Worm (Caenorhabditis elegans) whole organism, mixed stage, embryonic: ENCODE results near the gene C44H4.4.

Source experiments
- M03D4.4 ChIP-seq: sonication (generic microtip); optimal IDR thresholded peaks from 2 replicates; lab custom pipeline; 2017; ENCODE audit warnings: mild to moderate bottlenecking, missing genetic modification characterization, missing compliant biosample characterization
- ceh-39 ChIP-seq: fragments of 150-350 bp; optimal IDR thresholded peaks from 2 replicates; lab custom pipeline; 2014; ENCODE audit warnings: missing biosample characterization, missing genetic modification characterization
- ceh-43 ChIP-seq: fragments of 200-800 bp; sonication (Bioruptor generic); optimal IDR thresholded peaks from 2 replicates; lab custom pipeline; 2018; ENCODE audit warnings: mild to moderate bottlenecking, missing genetic modification characterization, moderate library complexity, missing compliant biosample characterization
- ceh-83 ChIP-seq: fragments of 200-800 bp; sonication (Bioruptor generic); optimal IDR thresholded peaks from 2 replicates; lab custom pipeline; 2018; ENCODE audit warnings: mild to moderate bottlenecking, missing genetic modification characterization, missing compliant biosample characterization
- ces-1 ChIP-seq: fragments of 150-350 bp; optimal IDR thresholded peaks from 2 replicates; lab custom pipeline; 2014; ENCODE audit warnings: missing biosample characterization, missing genetic modification reagents, missing genetic modification characterization
- cnd-1 ChIP-seq: fragments of 200-800 bp; sonication (Bioruptor generic); optimal IDR thresholded peaks from 2 replicates; lab custom pipeline; 2018; ENCODE audit warnings: mild to moderate bottlenecking, missing genetic modification characterization, missing compliant biosample characterization
- drap-1 ChIP-seq: fragments of 200-800 bp; sonication (Bioruptor generic); optimal IDR thresholded peaks from 3 replicates; lab custom pipeline; 2018; ENCODE audit warnings: mild to moderate bottlenecking, missing genetic modification characterization, missing compliant biosample characterization
- elt-1 ChIP-seq: sonication (generic microtip); optimal IDR thresholded peaks from 2 replicates; lab custom pipeline; 2017; ENCODE audit warnings: missing genetic modification characterization, mild to moderate bottlenecking, missing compliant biosample characterization, antibody characterized with exemption, moderate library complexity, borderline replicate concordance; ENCODE audit not compliant: insufficient read depth
- ham-2 ChIP-seq: fragments of 200-800 bp; sonication (Bioruptor generic); optimal IDR thresholded peaks from 2 replicates; lab custom pipeline; 2018; ENCODE audit warnings: mild to moderate bottlenecking, missing genetic modification characterization, missing compliant biosample characterization
- hlh-1 ChIP-seq: fragments of 150-350 bp; optimal IDR thresholded peaks from 2 replicates; lab custom pipeline; 2014; ENCODE audit warnings: missing biosample characterization, missing genetic modification reagents, missing genetic modification characterization
- lin-13 ChIP-seq: fragments of 150-350 bp; optimal IDR thresholded peaks from 2 replicates; lab custom pipeline; 2014; ENCODE audit warnings: missing biosample characterization, missing genetic modification characterization
- lin-32 ChIP-seq: fragments of 200-800 bp; sonication (Bioruptor generic); optimal IDR thresholded peaks from 2 replicates; lab custom pipeline; 2018; ENCODE audit warnings: mild to moderate bottlenecking, missing genetic modification characterization, missing compliant biosample characterization
- mab-5 ChIP-seq: fragments of 150-350 bp; optimal IDR thresholded peaks from 2 replicates; lab custom pipeline; 2014; ENCODE audit warnings: missing biosample characterization, missing genetic modification characterization
- mep-1 ChIP-seq: fragments of 150-350 bp; optimal IDR thresholded peaks from 2 replicates; lab custom pipeline; 2017; ENCODE audit warnings: missing biosample characterization, missing genetic modification reagents, missing genetic modification characterization, inconsistent platforms
- mls-2 ChIP-seq: sonication (generic microtip); optimal IDR thresholded peaks from 2 replicates; lab custom pipeline; 2016; ENCODE audit warnings: mild to moderate bottlenecking, missing genetic modification characterization, moderate library complexity, missing compliant biosample characterization
- nhr-12 ChIP-seq: fragments of 150-350 bp; optimal IDR thresholded peaks from 2 replicates; lab custom pipeline; 2014; ENCODE audit warnings: missing biosample characterization, missing genetic modification characterization
- nhr-2 ChIP-seq: fragments of 150-350 bp; optimal IDR thresholded peaks from 2 replicates; lab custom pipeline; 2014; ENCODE audit warnings: missing biosample characterization, missing genetic modification characterization
- nhr-237 ChIP-seq: fragments of 150-350 bp; optimal IDR thresholded peaks from 2 replicates; lab custom pipeline; 2014; ENCODE audit warnings: missing biosample characterization, missing genetic modification characterization
- nhr-28 ChIP-seq: fragments of 150-350 bp; optimal IDR thresholded peaks from 2 replicates; lab custom pipeline; 2014; ENCODE audit warnings: missing biosample characterization, missing genetic modification characterization
- nhr-76 ChIP-seq: sonication (generic microtip); optimal IDR thresholded peaks from 2 replicates; lab custom pipeline; 2017; ENCODE audit warnings: missing biosample characterization, missing genetic modification characterization
- pha-4 ChIP-seq: fragments of 150-350 bp; optimal IDR thresholded peaks from 2 replicates; lab custom pipeline; 2018; ENCODE audit warnings: missing biosample characterization, missing genetic modification reagents, missing genetic modification characterization
- sem-2 ChIP-seq: fragments of 200-800 bp; sonication (Bioruptor generic); optimal IDR thresholded peaks from 2 replicates; lab custom pipeline; 2018; ENCODE audit warnings: mild to moderate bottlenecking, missing genetic modification characterization, missing compliant biosample characterization
- sptf-1 ChIP-seq: sonication (generic microtip); optimal IDR thresholded peaks from 2 replicates; lab custom pipeline; 2017; ENCODE audit warnings: mild to moderate bottlenecking, missing genetic modification characterization, moderate library complexity, missing compliant biosample characterization
- tbx-8 ChIP-seq: fragments of 200-800 bp; sonication (Bioruptor generic); optimal IDR thresholded peaks from 2 replicates; lab custom pipeline; 2018; ENCODE audit warnings: mild to moderate bottlenecking, missing genetic modification characterization, moderate library complexity, missing compliant biosample characterization
- unc-120 ChIP-seq: sonication (generic microtip); optimal IDR thresholded peaks from 2 replicates; lab custom pipeline; 2017; ENCODE audit warnings: missing genetic modification characterization, missing compliant biosample characterization; ENCODE audit not compliant: poor library complexity, severe bottlenecking
- unc-39 ChIP-seq: fragments of 150-350 bp; optimal IDR thresholded peaks from 2 replicates; lab custom pipeline; 2014; ENCODE audit warnings: missing biosample characterization, missing genetic modification characterization
- unc-62 ChIP-seq: fragments of 150-350 bp; optimal IDR thresholded peaks from 2 replicates; lab custom pipeline; 2014; ENCODE audit warnings: missing biosample characterization, missing genetic modification reagents, missing genetic modification characterization
- ztf-11 ChIP-seq: fragments of 150-350 bp; optimal IDR thresholded peaks from 2 replicates; lab custom pipeline; 2014; ENCODE audit warnings: missing biosample characterization, missing genetic modification characterization

Gene C44H4.4

ce11 chrX:14575920-14576319 lies 13.0 kb downstream of the C44H4.4 start:
- TF ChIP-seq ceh-39 (tag; lab: Kevin White, UChicago) (no peak), nhr-2 (tag; lab: Kevin White, UChicago) (peak; percentile 78), ceh-83 (no peak), unc-62 (GFP tag; lab: Kevin White, UChicago) (peak; percentile 86), cnd-1 (no peak), ztf-11 (no peak), tbx-8 (no peak), nhr-12 (tag; lab: Kevin White, UChicago) (no peak), nhr-237 (tag; lab: Kevin White, UChicago) (no peak), ces-1 (GFP tag; lab: Kevin White, UChicago) (no peak), nhr-76 (no peak), ceh-43 (GFP tag; lab: Kevin White, UChicago) (no peak), mep-1 (no peak), elt-1 (peak; percentile 82), mab-5 (no peak), pha-4 (tag; lab: Kevin White, UChicago) (no peak), hlh-1 (tag; lab: Kevin White, UChicago) (no peak), lin-13 (tag; lab: Kevin White, UChicago) (no peak), ham-2 (GFP tag; lab: Kevin White, UChicago) (no peak), lin-32 (GFP tag; lab: Kevin White, UChicago) (no peak)
- TF ChIP-seq, all 35 proteins: peak for 3

ce11 chrX:14572419-14572818 lies 16.5 kb downstream of the C44H4.4 start, which contains the start of gene lron-1:
TSS of gene lron-1 (plus strand) at chrX:14572719.
- no peak for TF ChIP-seq nhr-76
- TF ChIP-seq pha-4 (tag; lab: Kevin White, UChicago), result no peak
- no peak for TF ChIP-seq sem-2
- no peak for TF ChIP-seq ces-1 (GFP tag; lab: Kevin White, UChicago)
- no peak for TF ChIP-seq ceh-43 (GFP tag; lab: Kevin White, UChicago)
- TF ChIP-seq ztf-11, result no peak

- TF ChIP-seq nhr-12 (tag; lab: Kevin White, UChicago), result no peak
- TF ChIP-seq nhr-237 (tag; lab: Kevin White, UChicago), result peak; percentile 13
- TF ChIP-seq cnd-1, result peak; percentile 13
- TF ChIP-seq lin-13 (tag; lab: Kevin White, UChicago), result no peak
- peak; percentile 56 for TF ChIP-seq sptf-1 (tag; lab: Kevin White, UChicago)
- TF ChIP-seq unc-39 (tag; lab: Kevin White, UChicago), result no peak
Measured at ce11 chrX:14571277-14571676, 17.6 kb downstream of the C44H4.4 start.

ce11 chrX:14568258-14568763 lies 20.6 kb downstream of the C44H4.4 start:
- TF ChIP-seq nhr-28, result no peak
- no peak for TF ChIP-seq unc-62 (GFP tag; lab: Kevin White, UChicago)
- TF ChIP-seq tbx-8, result no peak
- no peak for TF ChIP-seq mls-2 (tag; lab: Kevin White, UChicago)
- TF ChIP-seq mep-1, result no peak
- TF ChIP-seq sptf-1 (tag; lab: Kevin White, UChicago), result no peak
- TF ChIP-seq ham-2 (GFP tag; lab: Kevin White, UChicago), result no peak
- no peak for TF ChIP-seq ceh-43 (GFP tag; lab: Kevin White, UChicago)
- TF ChIP-seq sem-2, result no peak
- TF ChIP-seq, all 35 proteins: peak for 0

- no peak for TF ChIP-seq elt-1
- peak; percentile 45 for TF ChIP-seq unc-62 (GFP tag; lab: Kevin White, UChicago)
- peak; percentile 24 for TF ChIP-seq unc-120 (tag; lab: Kevin White, UChicago)
- TF ChIP-seq hlh-1 (tag; lab: Kevin White, UChicago), result peak; percentile 95
- TF ChIP-seq nhr-2 (tag; lab: Kevin White, UChicago), result no peak
Measured at ce11 chrX:14566047-14566446, 22.9 kb downstream of the C44H4.4 start.

ce11 chrX:14565245-14565644 lies 23.7 kb downstream of the C44H4.4 start:
- no peak for TF ChIP-seq nhr-237 (tag; lab: Kevin White, UChicago)
- TF ChIP-seq drap-1 (GFP tag; lab: Kevin White, UChicago), result no peak
- no peak for TF ChIP-seq M03D4.4
- no peak for TF ChIP-seq nhr-2 (tag; lab: Kevin White, UChicago)
